Fruit fly (Drosophila melanogaster): ENCODE measurements around the gene spen.

Gene spen

DNA sequence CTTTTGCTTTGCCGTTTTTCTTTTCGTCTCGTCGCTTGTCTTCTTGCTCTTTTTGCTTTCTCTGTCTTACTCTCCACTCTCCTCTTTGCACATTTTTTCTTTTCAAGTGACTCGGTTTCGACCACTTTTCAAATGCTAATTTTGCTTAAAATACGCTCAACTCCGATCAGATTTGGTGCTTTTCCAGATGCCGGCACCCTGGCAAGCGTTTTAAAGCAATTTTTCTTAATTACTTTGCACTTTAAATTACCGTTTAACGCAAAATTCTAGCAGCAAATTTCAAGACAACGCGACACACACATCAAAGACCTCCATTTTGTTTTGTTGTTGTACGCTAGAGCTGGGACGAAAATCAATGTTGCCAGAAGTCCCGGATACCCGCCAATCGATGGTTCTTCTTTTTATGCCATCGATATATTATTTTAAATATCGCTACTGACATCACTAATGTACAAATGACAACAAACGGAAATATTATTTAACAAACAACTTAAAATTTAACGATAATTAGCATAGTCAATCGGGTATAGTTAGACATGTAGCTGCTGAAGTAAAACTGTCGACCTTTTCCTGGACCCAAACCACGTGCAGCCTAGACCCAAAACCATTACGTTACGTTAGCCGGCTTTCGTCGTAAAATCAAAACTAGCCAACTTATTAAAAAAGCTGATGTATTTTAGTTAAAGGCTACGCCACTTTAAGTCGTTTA is 91.8 kb downstream of the spen start, which contains the start of gene kis:
Gene kis (minus strand): TSS at position 317 of the 709 bp plus-strand sequence.
- peak; percentile 49 for TF ChIP-seq caup (GFP tag; optimal IDR thresholded peaks at IDR 0.05; ENCODE audit: severe bottlenecking)
- peak; percentile 68 for TF ChIP-seq CG2712 (tag; optimal IDR thresholded peaks at IDR 0.05)
- peak; percentile 67 for TF ChIP-seq pita (GFP tag; optimal IDR thresholded peaks at IDR 0.05)
- no peak for TF ChIP-seq HLHmδ (GFP tag; optimal IDR thresholded peaks at IDR 0.05)
- TF ChIP-seq CG11560 (tag; IDR thresholded peaks at IDR 0.05), result no peak; the same call in 2 of the 3 replicates
- peak; percentile 8 for TF ChIP-seq Oli (tag; optimal IDR thresholded peaks at IDR 0.05)
- peak; percentile 72 for TF ChIP-seq CG10267 (tag; optimal IDR thresholded peaks at IDR 0.05)
- peak; percentile 50 for TF ChIP-seq eyg (GFP tag; optimal IDR thresholded peaks at IDR 0.05)
- TF ChIP-seq gcm (GFP tag; optimal IDR thresholded peaks at IDR 0.05), result peak; percentile 21
- no peak for TF ChIP-seq usp (GFP tag; optimal IDR thresholded peaks at IDR 0.05)
- TF ChIP-seq Sox102F (GFP tag; optimal IDR thresholded peaks at IDR 0.05), result peak; percentile 10
- TF ChIP-seq mirr (GFP tag; optimal IDR thresholded peaks at IDR 0.05), result no peak
- TF ChIP-seq CG16863 (GFP tag; optimal IDR thresholded peaks at IDR 0.05), result no peak
- peak; percentile 100 for TF ChIP-seq CG9437 (GFP tag; optimal IDR thresholded peaks at IDR 0.05)
- TF ChIP-seq MESR4 (GFP tag; optimal IDR thresholded peaks at IDR 0.05), result peak; percentile 96
- no peak for TF ChIP-seq slou (GFP tag; optimal IDR thresholded peaks at IDR 0.05)
- TF ChIP-seq Hsf (GFP tag; optimal IDR thresholded peaks at IDR 0.05), result peak; percentile 59
- peak; percentile 63 for TF ChIP-seq Fer1 (GFP tag; optimal IDR thresholded peaks at IDR 0.05)
- peak; percentile 2 for TF ChIP-seq CG18476 (GFP tag; optimal IDR thresholded peaks at IDR 0.05)
- TF ChIP-seq CG7963 (GFP tag; IDR thresholded peaks at IDR 0.05; ENCODE audit: partially characterized antibody), result peak; percentile 83
- peak; percentile 98 for TF ChIP-seq CG13287 (GFP tag; IDR thresholded peaks at IDR 0.05; ENCODE audit: partially characterized antibody)
- TF ChIP-seq cg (GFP tag; optimal IDR thresholded peaks at IDR 0.05), result peak; percentile 47
- peak; percentile 34; the same call in 1 of the 2 replicates for TF ChIP-seq CG9215 (GFP tag; IDR thresholded peaks at IDR 0.05)
- TF ChIP-seq CG34376 (GFP tag; optimal IDR thresholded peaks at IDR 0.05), result peak; percentile 47
- no peak for TF ChIP-seq CG31388 (GFP tag; optimal IDR thresholded peaks at IDR 0.05)
- TF ChIP-seq her (GFP tag; optimal IDR thresholded peaks at IDR 0.05), result peak; percentile 35
- no peak for TF ChIP-seq cato (GFP tag; optimal IDR thresholded peaks at IDR 0.05; ENCODE audit: borderline replicate concordance)
- TF ChIP-seq chif (GFP tag; optimal IDR thresholded peaks at IDR 0.05), result peak in 1 of 2 experiments; percentile 24
- TF ChIP-seq fru (optimal IDR thresholded peaks at IDR 0.05), result no peak
- TF ChIP-seq CG7745 (tag; optimal IDR thresholded peaks at IDR 0.05), result peak; percentile 73
- no peak for TF ChIP-seq CG2202 (tag; optimal IDR thresholded peaks at IDR 0.05)
- TF ChIP-seq dmrt99B (tag; optimal IDR thresholded peaks at IDR 0.05), result no peak
- no peak for TF ChIP-seq CG10565 (GFP tag; optimal IDR thresholded peaks at IDR 0.05)
- TF ChIP-seq abd-A (tag; optimal IDR thresholded peaks at IDR 0.05), result peak; percentile 68
- TF ChIP-seq CG15696 (tag; optimal IDR thresholded peaks at IDR 0.05), result peak; percentile 12
- TF ChIP-seq TFAM (GFP tag; optimal IDR thresholded peaks at IDR 0.05), result no peak
- peak; percentile 41 for TF ChIP-seq Adf1 (GFP tag; IDR thresholded peaks at IDR 0.05)
- TF ChIP-seq CG1233 (GFP tag; optimal IDR thresholded peaks at IDR 0.05), result no peak
- no peak for TF ChIP-seq CG10462 (GFP tag; optimal IDR thresholded peaks at IDR 0.05)
- TF ChIP-seq CG17829 (tag; optimal IDR thresholded peaks at IDR 0.05), result peak; percentile 37
- TF ChIP-seq CG11085 (GFP tag; IDR thresholded peaks at IDR 0.05), result no peak
- peak; percentile 67 for TF ChIP-seq CG2120 (GFP tag; optimal IDR thresholded peaks at IDR 0.05)
- peak; percentile 34 for TF ChIP-seq NC2β (GFP tag; optimal IDR thresholded peaks at IDR 0.05)
- peak; percentile 9 for TF ChIP-seq NfI (GFP tag; optimal IDR thresholded peaks at IDR 0.05)
- peak; percentile 39 for TF ChIP-seq grau (tag; optimal IDR thresholded peaks at IDR 0.05)
- no peak for TF ChIP-seq CG9876 (GFP tag; optimal IDR thresholded peaks at IDR 0.05)
- peak; percentile 76 for TF ChIP-seq trem (tag; optimal IDR thresholded peaks at IDR 0.05)
- peak; percentile 9 for TF ChIP-seq CG12071 (GFP tag; optimal IDR thresholded peaks at IDR 0.05)
- no peak for TF ChIP-seq MTF-1 (GFP tag; optimal IDR thresholded peaks at IDR 0.05; ENCODE audit: borderline replicate concordance)
